Worm (Caenorhabditis elegans): ENCODE results near the gene sup-10.
A peak's percentile ranks its signal among the peaks of the same experiment; 100 is the strongest.

DNA sequence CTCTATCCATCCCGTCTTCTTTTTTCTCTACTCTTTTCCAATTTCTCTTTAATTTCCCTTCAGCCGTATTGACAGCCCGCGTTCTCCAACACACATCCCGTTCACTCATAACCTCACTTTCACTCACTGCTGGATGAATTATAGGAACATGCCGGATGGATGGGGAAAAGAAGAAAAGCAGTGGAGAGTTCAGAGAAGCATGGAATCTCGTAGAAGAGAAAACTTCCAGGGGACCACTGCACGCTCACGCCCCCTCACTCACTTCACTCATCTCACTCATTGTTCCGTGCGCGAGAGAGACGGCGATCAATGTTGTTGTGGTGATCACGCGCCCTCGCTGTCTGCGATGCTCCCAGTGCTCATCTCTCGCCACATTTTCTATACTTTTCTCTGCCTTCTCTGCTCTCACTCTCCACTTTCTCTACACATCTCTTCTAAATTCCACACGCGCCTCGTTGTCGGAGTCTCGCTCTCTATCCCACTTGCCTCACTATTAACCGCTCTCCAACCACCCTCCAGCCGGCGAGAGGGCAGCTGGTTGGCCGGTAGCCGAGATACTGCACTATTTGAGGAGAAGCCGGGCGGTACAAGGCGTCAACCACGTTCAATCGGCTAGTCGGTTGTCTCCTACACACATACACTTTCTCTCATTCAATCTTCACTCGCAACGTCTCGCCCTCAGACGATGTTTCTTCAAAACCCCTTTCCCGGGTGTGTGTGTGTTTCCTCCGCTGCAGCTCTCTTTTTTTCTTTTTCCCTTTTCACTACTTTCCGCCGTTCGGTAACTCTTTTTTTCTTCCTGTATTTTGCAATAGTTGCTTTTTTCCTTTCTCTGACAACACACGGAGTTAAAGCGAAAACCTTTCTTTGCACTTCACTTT is 48.2 kb upstream of the sup-10 start:
- TF ChIP-seq ref-1 (GFP tag; conservative IDR thresholded peaks at IDR 0.05) (no peak), T22C8.4 (GFP tag; IDR thresholded peaks at IDR 0.05) (peak; percentile 29; the same call in 1 of the 2 replicates)
